Worm (Caenorhabditis elegans) whole organism, L1 larva: ENCODE results near the gene D1014.13.

Source experiments
- C04F5.9 ChIP-seq: sonication (generic microtip); optimal IDR thresholded peaks from 2 replicates; lab custom pipeline; 2016; ENCODE audit warnings: missing genetic modification characterization, missing compliant biosample characterization
- C16A3.4 ChIP-seq: fragments of 150-350 bp; optimal IDR thresholded peaks from 2 replicates; lab custom pipeline; 2014; ENCODE audit warnings: missing biosample characterization, missing genetic modification characterization
- F16B12.6 ChIP-seq: fragments of 150-350 bp; optimal IDR thresholded peaks from 2 replicates; lab custom pipeline; 2014; ENCODE audit warnings: missing biosample characterization, missing genetic modification characterization
- aly-2 ChIP-seq: fragments of 150-350 bp; optimal IDR thresholded peaks from 2 replicates; lab custom pipeline; 2014; ENCODE audit warnings: missing biosample characterization, missing genetic modification characterization
- blmp-1 ChIP-seq: fragments of 150-350 bp; optimal IDR thresholded peaks from 2 replicates; lab custom pipeline; 2014; ENCODE audit warnings: missing biosample characterization, missing genetic modification characterization
- ceh-63 ChIP-seq: fragments of 200-800 bp; sonication (Bioruptor generic); optimal IDR thresholded peaks from 2 replicates; lab custom pipeline; 2018; ENCODE audit warnings: mild to moderate bottlenecking, missing genetic modification characterization, missing compliant biosample characterization
- ceh-8 ChIP-seq: fragments of 200-800 bp; sonication (Bioruptor generic); optimal IDR thresholded peaks from 2 replicates; lab custom pipeline; 2018; ENCODE audit warnings: mild to moderate bottlenecking, missing genetic modification characterization, moderate library complexity, missing compliant biosample characterization
- ceh-82 ChIP-seq, 3 experiments: fragments of 150-350 bp in 1 of 3; sonication (generic microtip) in 2 of 3; optimal IDR thresholded peaks; 2 replicates each; lab custom pipeline; 2014 to 2017; ENCODE audit warnings: missing biosample characterization in 3 of 3, missing genetic modification characterization in 3 of 3
- ceh-88 ChIP-seq: fragments of 200-800 bp; sonication (Bioruptor generic); IDR thresholded peaks from 2 replicates; pipeline ENCODE4 v1.3.6; 2022; ENCODE audit warnings: missing genetic modification characterization, missing compliant biosample characterization
- ces-1 ChIP-seq: fragments of 150-350 bp; optimal IDR thresholded peaks from 2 replicates; lab custom pipeline; 2014; ENCODE audit warnings: missing biosample characterization, missing genetic modification reagents, missing genetic modification characterization
- dsc-1 ChIP-seq: sonication (generic microtip); optimal IDR thresholded peaks from 2 replicates; lab custom pipeline; 2016; ENCODE audit warnings: mild to moderate bottlenecking, missing genetic modification characterization, missing compliant biosample characterization
- efl-3 ChIP-seq: fragments of 200-800 bp; sonication (Bioruptor generic); optimal IDR thresholded peaks from 2 replicates; lab custom pipeline; 2018; ENCODE audit warnings: mild to moderate bottlenecking, missing genetic modification characterization, missing compliant biosample characterization
- egl-13 ChIP-seq: sonication (generic microtip); optimal IDR thresholded peaks from 2 replicates; lab custom pipeline; 2016; ENCODE audit warnings: missing genotype, missing genetic modification reagents, missing genetic modification characterization, missing compliant biosample characterization
- egl-27 ChIP-seq, 2 experiments: fragments of 150-350 bp in 1 of 2; sonication (generic microtip); optimal IDR thresholded peaks; 3 replicates each; lab custom pipeline; 2017 to 2018; ENCODE audit warnings: missing biosample characterization in 2 of 2, missing genetic modification characterization in 2 of 2, missing genetic modification reagents in 2 of 2
- elt-2 ChIP-seq: sonication (generic microtip); optimal IDR thresholded peaks from 2 replicates; lab custom pipeline; 2016; ENCODE audit warnings: missing genetic modification characterization, mild to moderate bottlenecking, inconsistent platforms, missing compliant biosample characterization, missing genetic modification reagents
- elt-3 ChIP-seq, 6 experiments: fragments of 150-350 bp in 1 of 6; sonication (generic microtip); optimal IDR thresholded peaks; 2 replicates each; lab custom pipeline; 2017 to 2018; ENCODE audit warnings: missing biosample characterization in 6 of 6, missing genetic modification characterization in 6 of 6, inconsistent platforms in 1 of 6
- ets-5 ChIP-seq: fragments of 200-800 bp; sonication (Bioruptor generic); IDR thresholded peaks from 2 replicates; pipeline ENCODE4 v1.3.6; 2022; ENCODE audit warnings: missing genetic modification characterization, missing compliant biosample characterization
- fkh-4 ChIP-seq: sonication (generic microtip); optimal IDR thresholded peaks from 2 replicates; lab custom pipeline; 2016; ENCODE audit warnings: missing compliant biosample characterization, missing genetic modification characterization, borderline replicate concordance
- fkh-8 ChIP-seq: sonication (generic microtip); optimal IDR thresholded peaks from 2 replicates; lab custom pipeline; 2016; ENCODE audit warnings: mild to moderate bottlenecking, missing genetic modification characterization, missing compliant biosample characterization
- grh-1 ChIP-seq: fragments of 200-800 bp; sonication (Bioruptor generic); IDR thresholded peaks from 2 replicates; pipeline ENCODE4 v1.3.6; 2022; ENCODE audit warnings: missing genetic modification reagents, missing genetic modification characterization, missing compliant biosample characterization
- hlh-17 ChIP-seq: fragments of 200-800 bp; sonication (Bioruptor generic); optimal IDR thresholded peaks from 2 replicates; lab custom pipeline; 2018; ENCODE audit warnings: missing genetic modification characterization, mild to moderate bottlenecking, missing compliant biosample characterization, moderate library complexity, borderline replicate concordance
- hlh-4 ChIP-seq: sonication (generic microtip); optimal IDR thresholded peaks from 2 replicates; lab custom pipeline; 2016; ENCODE audit warnings: mild to moderate bottlenecking, missing genetic modification characterization, missing compliant biosample characterization
- isw-1 ChIP-seq: fragments of 200-800 bp; sonication (Bioruptor generic); IDR thresholded peaks from 2 replicates; pipeline ENCODE4 v1.3.6; 2022; ENCODE audit warnings: missing genetic modification characterization, missing compliant biosample characterization
- jun-1 ChIP-seq: fragments of 150-350 bp; optimal IDR thresholded peaks from 2 replicates; lab custom pipeline; 2014; ENCODE audit warnings: missing biosample characterization, missing genetic modification reagents, missing genetic modification characterization
- lin-13 ChIP-seq: fragments of 150-350 bp; optimal IDR thresholded peaks from 2 replicates; lab custom pipeline; 2014; ENCODE audit warnings: missing biosample characterization, missing genetic modification reagents, missing genetic modification characterization
- lin-14 ChIP-seq: fragments of 200-800 bp; sonication (Bioruptor generic); optimal IDR thresholded peaks from 2 replicates; lab custom pipeline; 2018; ENCODE audit warnings: mild to moderate bottlenecking, missing genetic modification characterization, moderate library complexity, missing compliant biosample characterization
- lir-3 ChIP-seq: sonication (generic microtip); optimal IDR thresholded peaks from 2 replicates; lab custom pipeline; 2016; ENCODE audit warnings: mild to moderate bottlenecking, missing genetic modification characterization, moderate library complexity, missing compliant biosample characterization; ENCODE audit not compliant: poor library complexity
- mdl-1 ChIP-seq, 2 experiments: fragments of 150-350 bp; optimal IDR thresholded peaks; 2 replicates each; lab custom pipeline; 2014 to 2017; ENCODE audit warnings: missing biosample characterization in 2 of 2, missing genetic modification characterization in 2 of 2, inconsistent platforms in 1 of 2
- nhr-11 ChIP-seq: fragments of 150-350 bp; optimal IDR thresholded peaks from 2 replicates; lab custom pipeline; 2014; ENCODE audit warnings: missing biosample characterization, missing genetic modification characterization
- nhr-20 ChIP-seq: sonication (generic microtip); optimal IDR thresholded peaks from 2 replicates; lab custom pipeline; 2016; ENCODE audit warnings: mild to moderate bottlenecking, missing genetic modification characterization, missing compliant biosample characterization
- nhr-28 ChIP-seq: fragments of 150-350 bp; optimal IDR thresholded peaks from 2 replicates; lab custom pipeline; 2014; ENCODE audit warnings: missing biosample characterization, missing genetic modification characterization
- nhr-47 ChIP-seq: sonication (generic microtip); optimal IDR thresholded peaks from 2 replicates; lab custom pipeline; 2016; ENCODE audit warnings: mild to moderate bottlenecking, missing genetic modification characterization, moderate library complexity, missing compliant biosample characterization
- nhr-71 ChIP-seq: sonication (generic microtip); optimal IDR thresholded peaks from 2 replicates; lab custom pipeline; 2016; ENCODE audit warnings: mild to moderate bottlenecking, missing genetic modification characterization, moderate library complexity, missing compliant biosample characterization
- nhr-84 ChIP-seq: sonication (generic microtip); optimal IDR thresholded peaks from 2 replicates; lab custom pipeline; 2017; ENCODE audit warnings: missing biosample characterization, missing genetic modification characterization
- nhr-90 ChIP-seq: sonication (generic microtip); optimal IDR thresholded peaks from 2 replicates; lab custom pipeline; 2016; ENCODE audit warnings: mild to moderate bottlenecking, missing genetic modification characterization, missing compliant biosample characterization; ENCODE audit not compliant: poor library complexity
- pag-3 ChIP-seq: sonication (generic microtip); optimal IDR thresholded peaks from 2 replicates; lab custom pipeline; 2017; ENCODE audit warnings: missing genetic modification characterization, mild to moderate bottlenecking, missing compliant biosample characterization, antibody characterized with exemption, borderline replicate concordance; ENCODE audit not compliant: insufficient read depth
- pqm-1 ChIP-seq: sonication (generic microtip); optimal IDR thresholded peaks from 3 replicates; lab custom pipeline; 2017; ENCODE audit warnings: missing biosample characterization, missing genetic modification characterization
- sup-37 ChIP-seq: fragments of 200-800 bp; sonication (Bioruptor generic); optimal IDR thresholded peaks from 2 replicates; lab custom pipeline; 2018; ENCODE audit warnings: mild to moderate bottlenecking, missing genetic modification characterization, missing compliant biosample characterization
- tlp-1 ChIP-seq: fragments of 150-350 bp; optimal IDR thresholded peaks from 2 replicates; lab custom pipeline; 2014; ENCODE audit warnings: missing biosample characterization, missing genetic modification characterization
- unc-30 ChIP-seq: sonication (generic microtip); optimal IDR thresholded peaks from 2 replicates; lab custom pipeline; 2017; ENCODE audit warnings: missing biosample characterization, missing genetic modification characterization
- unc-62 ChIP-seq: fragments of 150-350 bp; optimal IDR thresholded peaks from 2 replicates; lab custom pipeline; 2014; ENCODE audit warnings: missing biosample characterization, missing genetic modification reagents, missing genetic modification characterization
- unc-86 ChIP-seq: sonication (generic microtip); optimal IDR thresholded peaks from 2 replicates; lab custom pipeline; 2016; ENCODE audit warnings: missing genetic modification characterization, missing compliant biosample characterization
- vab-15 ChIP-seq: sonication (generic microtip); optimal IDR thresholded peaks from 2 replicates; lab custom pipeline; 2017; ENCODE audit warnings: missing genotype, mild to moderate bottlenecking, missing genetic modification characterization, missing compliant biosample characterization
- zag-1 ChIP-seq: fragments of 150-350 bp; optimal IDR thresholded peaks from 2 replicates; lab custom pipeline; 2014; ENCODE audit warnings: missing biosample characterization, missing genetic modification characterization
- ztf-11 ChIP-seq, 2 experiments: sonication (generic microtip); optimal IDR thresholded peaks; 2 replicates each; lab custom pipeline; 2016 to 2017; ENCODE audit warnings: missing genetic modification characterization in 2 of 2, missing biosample characterization in 1 of 2, missing compliant biosample characterization in 1 of 2

Gene D1014.13

ce11 chrV:8171688-8172087, 26.3 kb downstream of the D1014.13 start:
- TF ChIP-seq nhr-11 (tag; lab: Kevin White, UChicago) (no peak), nhr-28 (tag; lab: Kevin White, UChicago) (no peak), unc-62 (no peak), nhr-47 (no peak), mdl-1 (tag; optimal IDR thresholded peaks at IDR 0.05; lab: Kevin White, UChicago) (no peak), C04F5.9 (tag; lab: Kevin White, UChicago) (no peak), hlh-4 (tag; lab: Kevin White, UChicago) (no peak), fkh-4 (tag; lab: Kevin White, UChicago) (peak; percentile 69), elt-2 (no peak), nhr-20 (tag; lab: Kevin White, UChicago) (no peak), blmp-1 (tag; lab: Kevin White, UChicago) (no peak), lir-3 (no peak), dsc-1 (tag; lab: Kevin White, UChicago) (peak; percentile 91), nhr-90 (tag; lab: Kevin White, UChicago) (no peak), nhr-71 (tag; lab: Kevin White, UChicago) (no peak)

- no peak for TF ChIP-seq nhr-47
- TF ChIP-seq unc-30 (tag; lab: Kevin White, UChicago): no peak
- TF ChIP-seq tlp-1 (tag; lab: Kevin White, UChicago): no peak
- no peak for TF ChIP-seq ets-5
- TF ChIP-seq nhr-11 (tag; lab: Kevin White, UChicago): no peak
- TF ChIP-seq sup-37 (GFP tag; lab: Kevin White, UChicago): no peak
- TF ChIP-seq unc-62: no peak
- TF ChIP-seq pag-3 (tag; lab: Kevin White, UChicago): no peak
- TF ChIP-seq ceh-88 (GFP tag; lab: Robert Waterston, UW): no peak
- no peak for TF ChIP-seq ztf-11 (tag; optimal IDR thresholded peaks at IDR 0.05; lab: Kevin White, UChicago)
- no peak for TF ChIP-seq nhr-20 (tag; lab: Kevin White, UChicago)
Observed at ce11 chrV:8177349-8177748, 31.9 kb downstream of the D1014.13 start, which contains the start of gene F20D6.9. F20D6.9 (minus strand) TSS chrV:8177449.

- TF ChIP-seq lir-3: no peak
- TF ChIP-seq grh-1 (GFP tag; lab: Robert Waterston, UW): no peak
Observed at ce11 chrV:8178279-8178678, 32.9 kb downstream of the D1014.13 start.

- TF ChIP-seq ceh-8 (GFP tag; lab: Kevin White, UChicago): no peak
- peak; percentile 12; the same call in 1 of the 2 replicates for TF ChIP-seq isw-1
- no peak for TF ChIP-seq pqm-1 (tag; lab: Kevin White, UChicago)
- TF ChIP-seq ceh-63 (GFP tag; lab: Kevin White, UChicago): no peak
- no peak for TF ChIP-seq aly-2 (tag; lab: Kevin White, UChicago)
- no peak for TF ChIP-seq efl-3 (GFP tag; lab: Kevin White, UChicago)
- no peak for TF ChIP-seq egl-27 (tag; optimal IDR thresholded peaks at IDR 0.05; lab: Kevin White, UChicago)
- no peak for TF ChIP-seq F16B12.6 (tag; lab: Kevin White, UChicago)
- TF ChIP-seq unc-86 (tag; lab: Kevin White, UChicago): no peak
- TF ChIP-seq jun-1 (tag; lab: Kevin White, UChicago): no peak
- TF ChIP-seq elt-3 (tag; optimal IDR thresholded peaks at IDR 0.05; lab: Kevin White, UChicago): no peak
- no peak for TF ChIP-seq hlh-17
- TF ChIP-seq vab-15 (tag; lab: Kevin White, UChicago): no peak
- no peak for TF ChIP-seq egl-13 (tag; lab: Kevin White, UChicago)
- peak; percentile 68 for TF ChIP-seq lin-14 (GFP tag; lab: Kevin White, UChicago)
- TF ChIP-seq C16A3.4 (tag; lab: Kevin White, UChicago): no peak
- no peak for TF ChIP-seq fkh-4 (tag; lab: Kevin White, UChicago)
- no peak for TF ChIP-seq nhr-47
- TF ChIP-seq fkh-8 (tag; lab: Kevin White, UChicago): no peak
- peak in 1 of 3 experiments; percentile 28 for TF ChIP-seq ceh-82 (tag; optimal IDR thresholded peaks at IDR 0.05; lab: Kevin White, UChicago)
- TF ChIP-seq mdl-1 (tag; optimal IDR thresholded peaks at IDR 0.05; lab: Kevin White, UChicago): no peak
- no peak for TF ChIP-seq ets-5
- TF ChIP-seq lin-13 (GFP tag; lab: Kevin White, UChicago): no peak
- TF ChIP-seq zag-1: no peak
- TF ChIP-seq ces-1 (GFP tag; lab: Kevin White, UChicago): no peak
- no peak for TF ChIP-seq sup-37 (GFP tag; lab: Kevin White, UChicago)
- TF ChIP-seq nhr-84: no peak
Observed at ce11 chrV:8178914-8179542, 33.6 kb downstream of the D1014.13 start, which contains the start of gene srp-7. srp-7 (plus strand) TSS chrV:8179126.
